Worm (Caenorhabditis elegans): Measurements from ENCODE around the gene ugt-29.
"Not testable (repeated sequence)": the region's sequence is repeated elsewhere in the genome, so short reads cannot be mapped to it uniquely, and the experiment has no call there.

ce11 chrV:658140-658539 lies 41.2 kb downstream of the ugt-29 start:
- TF ChIP-seq Y22D7AL.16, nhr-232, odd-2 (tag; optimal IDR thresholded peaks at IDR 0.05): not testable (repeated sequence)
